Fruit fly (Drosophila melanogaster) whole organism, embryonic: ENCODE data around the gene CG7970.

Experiments used
- CG10959 ChIP-seq: fragments of 200-800 bp; sonication (Bioruptor generic); IDR thresholded peaks from 2 replicates; pipeline ENCODE4 v1.3.6; 2022; ENCODE audit warnings: missing biosample characterization, missing genetic modification characterization
- CG12299 ChIP-seq: fragments of 200-800 bp; sonication (Bioruptor generic); optimal IDR thresholded peaks from 2 replicates; lab custom pipeline; 2018; ENCODE audit warnings: missing biosample characterization, mild to moderate bottlenecking, missing genetic modification characterization
- CG12391 ChIP-seq: fragments of 200-800 bp; sonication (Bioruptor generic); optimal IDR thresholded peaks from 3 replicates; lab custom pipeline; 2018; ENCODE audit warnings: missing biosample characterization, mild to moderate bottlenecking, missing genetic modification characterization, moderate library complexity
- CG13123 ChIP-seq: fragments of 200-800 bp; sonication (Bioruptor generic); optimal IDR thresholded peaks from 2 replicates; lab custom pipeline; 2016; ENCODE audit warnings: missing biosample characterization, missing genetic modification characterization
- CG14014 ChIP-seq: fragments of 200-800 bp; sonication (Bioruptor generic); IDR thresholded peaks from 2 replicates; pipeline ENCODE4 v1.3.6; 2022; ENCODE audit warnings: missing biosample characterization, missing genetic modification characterization
- CG14050 ChIP-seq: fragments of 200-800 bp; sonication (Bioruptor generic); IDR thresholded peaks from 3 replicates; pipeline ENCODE4 v1.3.6; 2022; ENCODE audit warnings: missing biosample characterization, missing genetic modification characterization
- CG14441 ChIP-seq: fragments of 200-800 bp; sonication (Bioruptor generic); IDR thresholded peaks from 2 replicates; pipeline ENCODE4 v1.3.6; 2022; ENCODE audit warnings: missing biosample characterization, missing genetic modification characterization
- CG1529 ChIP-seq: fragments of 200-800 bp; sonication (Bioruptor generic); optimal IDR thresholded peaks from 3 replicates; lab custom pipeline; 2018; ENCODE audit warnings: missing biosample characterization, missing genetic modification characterization
- CG30431 ChIP-seq: fragments of 200-800 bp; sonication (Bioruptor generic); optimal IDR thresholded peaks from 2 replicates; lab custom pipeline; 2017; ENCODE audit warnings: missing biosample characterization, missing genetic modification characterization
- CG34422 ChIP-seq: fragments of 200-800 bp; sonication (Bioruptor generic); IDR thresholded peaks from 3 replicates; pipeline ENCODE4 v1.3.6; 2022; ENCODE audit warnings: missing biosample characterization, missing genetic modification characterization
- CG4282 ChIP-seq: fragments of 200-800 bp; sonication (Bioruptor generic); optimal IDR thresholded peaks from 2 replicates; lab custom pipeline; 2016; ENCODE audit warnings: missing biosample characterization, missing genetic modification characterization
- CG4360 ChIP-seq: fragments of 200-800 bp; sonication (Bioruptor generic); IDR thresholded peaks from 2 replicates; pipeline ENCODE4 v1.3.6; 2022; ENCODE audit warnings: missing biosample characterization, missing genetic modification characterization
- CG4854 ChIP-seq: fragments of 200-800 bp; sonication (Bioruptor generic); optimal IDR thresholded peaks from 2 replicates; lab custom pipeline; 2016; ENCODE audit warnings: missing biosample characterization, missing genetic modification characterization, inconsistent platforms
- CG5245 ChIP-seq: fragments of 200-800 bp; sonication (Bioruptor generic); optimal IDR thresholded peaks from 3 replicates; lab custom pipeline; 2016; ENCODE audit warnings: missing biosample characterization, missing genetic modification characterization
- CG6175 ChIP-seq: fragments of 200-800 bp; sonication (Bioruptor generic); IDR thresholded peaks from 3 replicates; pipeline ENCODE4 v1.3.6; 2022; ENCODE audit warnings: missing biosample characterization, missing genetic modification characterization
- CG7357 ChIP-seq: fragments of 200-800 bp; sonication (Bioruptor generic); IDR thresholded peaks from 3 replicates; pipeline ENCODE4 v1.3.6; 2022; ENCODE audit warnings: missing biosample characterization, missing genetic modification characterization
- CG7372 ChIP-seq: fragments of 200-800 bp; sonication (Bioruptor generic); IDR thresholded peaks from 2 replicates; pipeline ENCODE4 v1.3.6; 2022; ENCODE audit warnings: missing biosample characterization, missing genetic modification characterization
- CG7745 ChIP-seq: fragments of 200-800 bp; sonication (Bioruptor generic); optimal IDR thresholded peaks from 2 replicates; lab custom pipeline; 2018; ENCODE audit warnings: missing biosample characterization, mild to moderate bottlenecking, missing genetic modification characterization, moderate library complexity
- Camta ChIP-seq: fragments of 200-800 bp; sonication (Bioruptor generic); optimal IDR thresholded peaks from 2 replicates; lab custom pipeline; 2016; ENCODE audit warnings: missing biosample characterization, missing genetic modification characterization
- Drgx ChIP-seq: fragments of 200-800 bp; sonication (Bioruptor generic); IDR thresholded peaks from 2 replicates; pipeline ENCODE4 v1.3.6; 2022; ENCODE audit warnings: missing biosample characterization, missing genetic modification characterization
- Hey ChIP-seq: fragments of 200-800 bp; sonication (Bioruptor generic); optimal IDR thresholded peaks from 3 replicates; lab custom pipeline; 2018; ENCODE audit warnings: missing biosample characterization, mild to moderate bottlenecking, missing genetic modification characterization
- HmgD ChIP-seq: fragments of 200-800 bp; sonication (Bioruptor generic); optimal IDR thresholded peaks from 3 replicates; lab custom pipeline; 2016; ENCODE audit warnings: missing biosample characterization, missing genetic modification characterization
- Hmx ChIP-seq: fragments of 200-800 bp; sonication (Bioruptor generic); optimal IDR thresholded peaks from 2 replicates; lab custom pipeline; 2016; ENCODE audit warnings: missing biosample characterization, missing genetic modification characterization
- Oli ChIP-seq: fragments of 200-800 bp; sonication (Bioruptor generic); optimal IDR thresholded peaks from 2 replicates; lab custom pipeline; 2018; ENCODE audit warnings: missing biosample characterization, mild to moderate bottlenecking, missing genetic modification characterization, moderate library complexity
- Poxn ChIP-seq: fragments of 200-800 bp; sonication (Bioruptor generic); IDR thresholded peaks from 2 replicates; pipeline ENCODE4 v1.3.6; 2022; ENCODE audit warnings: missing biosample characterization, missing genetic modification characterization
- Rx ChIP-seq: fragments of 200-800 bp; sonication (Bioruptor generic); IDR thresholded peaks from 2 replicates; pipeline ENCODE4 v1.3.6; 2022; ENCODE audit warnings: missing biosample characterization, missing genetic modification characterization
- Side ChIP-seq: fragments of 200-800 bp; sonication (Bioruptor generic); optimal IDR thresholded peaks from 2 replicates; lab custom pipeline; 2016; ENCODE audit warnings: missing biosample characterization, missing genetic modification characterization
- Sox100B ChIP-seq: fragments of 200-800 bp; sonication (Bioruptor generic); optimal IDR thresholded peaks from 3 replicates; lab custom pipeline; 2018; ENCODE audit warnings: missing biosample characterization, mild to moderate bottlenecking, missing genetic modification characterization
- Sry-δ ChIP-seq: fragments of 200-800 bp; sonication (Bioruptor generic); optimal IDR thresholded peaks from 2 replicates; lab custom pipeline; 2016; ENCODE audit warnings: missing biosample characterization, missing genetic modification characterization
- Stat92E ChIP-seq, 3 experiments: fragments of >200 bp in 2 of 3; fragments of 200-800 bp in 1 of 3; sonication (Bioruptor generic) in 1 of 3; optimal IDR thresholded peaks; 2 replicates each; lab custom pipeline; 2017 to 2019; ENCODE audit warnings: missing biosample characterization in 3 of 3, missing genetic modification characterization in 3 of 3, mild to moderate bottlenecking in 1 of 3, moderate library complexity in 1 of 3
- Vsx1 ChIP-seq: fragments of 200-800 bp; sonication (Bioruptor generic); optimal IDR thresholded peaks from 2 replicates; lab custom pipeline; 2017; ENCODE audit warnings: missing biosample characterization, mild to moderate bottlenecking, missing genetic modification characterization, missing genetic modification reagents
- ap ChIP-seq: fragments of 200-800 bp; sonication (Bioruptor generic); IDR thresholded peaks from 2 replicates; pipeline ENCODE4 v1.3.6; 2022; ENCODE audit warnings: missing biosample characterization, missing genetic modification characterization
- bcd ChIP-seq: fragments of 200-800 bp; sonication (Bioruptor generic); optimal IDR thresholded peaks from 2 replicates; lab custom pipeline; 2017; ENCODE audit warnings: missing biosample characterization, mild to moderate bottlenecking, missing genetic modification characterization
- croc ChIP-seq: fragments of 200-800 bp; sonication (Bioruptor generic); conservative IDR thresholded peaks from 3 replicates; pipeline ENCODE4 v1.3.6; 2022; ENCODE audit warnings: missing biosample characterization, missing genetic modification characterization
- disco-r ChIP-seq: fragments of 200-800 bp; sonication (Bioruptor generic); optimal IDR thresholded peaks from 2 replicates; lab custom pipeline; 2016; ENCODE audit warnings: missing biosample characterization, missing genetic modification characterization
- eve ChIP-seq, 2 experiments: fragments of >200 bp; optimal IDR thresholded peaks; 2 replicates each; lab custom pipeline; 2017; ENCODE audit warnings: missing biosample characterization in 2 of 2, missing genetic modification characterization in 2 of 2
- fru ChIP-seq: fragments of >200 bp; optimal IDR thresholded peaks from 2 replicates; lab custom pipeline; 2017
- fu2 ChIP-seq: fragments of 200-800 bp; sonication (Bioruptor generic); optimal IDR thresholded peaks from 2 replicates; lab custom pipeline; 2016; ENCODE audit warnings: missing biosample characterization, missing genetic modification characterization
- gcm2 ChIP-seq: fragments of 200-800 bp; sonication (Bioruptor generic); optimal IDR thresholded peaks from 2 replicates; lab custom pipeline; 2016; ENCODE audit warnings: missing biosample characterization, missing genetic modification characterization
- kni ChIP-seq: fragments of 200-800 bp; sonication (Bioruptor generic); optimal IDR thresholded peaks from 3 replicates; lab custom pipeline; 2017; ENCODE audit warnings: mild to moderate bottlenecking, missing biosample characterization, missing genetic modification reagents, missing genetic modification characterization
- lmd ChIP-seq: fragments of 200-800 bp; sonication (Bioruptor generic); IDR thresholded peaks from 2 replicates; pipeline ENCODE4 v1.3.6; 2022; ENCODE audit warnings: missing biosample characterization, missing genetic modification characterization
- nau ChIP-seq: fragments of 200-800 bp; sonication (Bioruptor generic); optimal IDR thresholded peaks from 3 replicates; lab custom pipeline; 2017; ENCODE audit warnings: missing biosample characterization, mild to moderate bottlenecking, missing genetic modification characterization, missing genetic modification reagents
- nmo ChIP-seq: fragments of 200-800 bp; sonication (Bioruptor generic); optimal IDR thresholded peaks from 2 replicates; lab custom pipeline; 2018; ENCODE audit warnings: missing biosample characterization, mild to moderate bottlenecking, missing genetic modification characterization, moderate library complexity
- odd ChIP-seq: fragments of 200-800 bp; sonication (Bioruptor generic); optimal IDR thresholded peaks from 2 replicates; lab custom pipeline; 2017; ENCODE audit warnings: missing biosample characterization, mild to moderate bottlenecking, missing genetic modification characterization
- sd ChIP-seq: fragments of 200-800 bp; sonication (Bioruptor generic); optimal IDR thresholded peaks from 3 replicates; lab custom pipeline; 2018; ENCODE audit warnings: missing biosample characterization, mild to moderate bottlenecking, missing genetic modification characterization, moderate library complexity
- sens ChIP-seq: fragments of 200-800 bp; sonication (Bioruptor generic); peaks from one replicate; lab custom pipeline; 2016; ENCODE audit warnings: missing biosample characterization, missing genetic modification characterization
- sim ChIP-seq: fragments of 200-800 bp; sonication (Bioruptor generic); IDR thresholded peaks from 2 replicates; pipeline ENCODE4 v1.3.6; 2022; ENCODE audit warnings: missing biosample characterization, missing genetic modification characterization
- sna ChIP-seq: fragments of 200-800 bp; sonication (Bioruptor generic); IDR thresholded peaks from 2 replicates; pipeline ENCODE4 v1.3.6; 2022; ENCODE audit warnings: missing biosample characterization, missing genetic modification characterization; ENCODE audit not compliant: partially characterized antibody
- sr ChIP-seq: fragments of 200-800 bp; sonication (Bioruptor generic); IDR thresholded peaks from 3 replicates; pipeline ENCODE4 v1.3.6; 2022; ENCODE audit warnings: missing biosample characterization, missing genetic modification characterization
- tap ChIP-seq: fragments of 200-800 bp; optimal IDR thresholded peaks from 3 replicates; lab custom pipeline; 2019; ENCODE audit warnings: missing biosample characterization, mild to moderate bottlenecking, missing genetic modification characterization, moderate library complexity
- tll ChIP-seq, 2 experiments: fragments of 200-800 bp in 1 of 2; fragments of >200 bp in 1 of 2; sonication (Bioruptor generic) in 1 of 2; optimal IDR thresholded peaks; 2 replicates each; lab custom pipeline; 2017 to 2019; ENCODE audit warnings: missing biosample characterization in 2 of 2, missing genetic modification characterization in 2 of 2, mild to moderate bottlenecking in 1 of 2, moderate library complexity in 1 of 2
- vnd ChIP-seq: fragments of 200-800 bp; sonication (Bioruptor generic); IDR thresholded peaks from 3 replicates; pipeline ENCODE4 v1.3.6; 2022; ENCODE audit warnings: missing biosample characterization, missing genetic modification characterization; ENCODE audit not compliant: partially characterized antibody

CG7970 gene

dm6 chr3L:1647276-1647919 lies 5.2 kb upstream of the CG7970 start, which contains the start of the genes CG17249 and Bro (continued):
- TF ChIP-seq Side = peak; percentile 24
- TF ChIP-seq Rx (GFP tag; lab: Robert Waterston, UW) = no peak
- TF ChIP-seq CG13123 (GFP tag; lab: Kevin White, UChicago) = no peak
- peak; percentile 12 for TF ChIP-seq gcm2 (GFP tag; lab: Kevin White, UChicago)
- TF ChIP-seq CG6175 (GFP tag; lab: Robert Waterston, UW) = no peak
- no peak for TF ChIP-seq lmd
- TF ChIP-seq CG14441 (GFP tag; lab: Robert Waterston, UW) = no peak
- TF ChIP-seq CG14014 = no peak
- no peak for TF ChIP-seq Stat92E (GFP tag; optimal IDR thresholded peaks at IDR 0.05; lab: Kevin White, UChicago)
- no peak for TF ChIP-seq sd (tag; lab: Kevin White, UChicago)
- no peak for TF ChIP-seq fru (lab: Kevin White, UChicago)
- TF ChIP-seq disco-r = no peak
- TF ChIP-seq vnd (GFP tag; lab: Robert Waterston, UW) = 0 out of 3 replicates have a peak, but pooled peaks have one; percentile 10
- no peak for TF ChIP-seq Hey
- peak; percentile 31 for TF ChIP-seq nmo (GFP tag; lab: Kevin White, UChicago)
- no peak for TF ChIP-seq Drgx
- no peak for TF ChIP-seq Hmx (GFP tag; lab: Kevin White, UChicago)
- no peak for TF ChIP-seq Poxn (GFP tag; lab: Robert Waterston, UW)
- TF ChIP-seq sim (GFP tag; lab: Robert Waterston, UW) = no peak
- no peak for TF ChIP-seq bcd (GFP tag; lab: Kevin White, UChicago)
- TF ChIP-seq odd (GFP tag; lab: Kevin White, UChicago) = no peak
- TF ChIP-seq CG7357 (GFP tag; lab: Robert Waterston, UW) = no peak
- TF ChIP-seq CG12391 (tag; lab: Kevin White, UChicago) = peak; percentile 19
- no peak for TF ChIP-seq Camta (GFP tag; lab: Kevin White, UChicago)
- peak; percentile 30 for TF ChIP-seq HmgD (GFP tag; lab: Kevin White, UChicago)
- TF ChIP-seq Sry-δ (GFP tag; lab: Kevin White, UChicago) = peak; percentile 37
- no peak for TF ChIP-seq CG5245 (GFP tag; lab: Kevin White, UChicago)
- TF ChIP-seq sna = no peak
- no peak for TF ChIP-seq eve (GFP tag; optimal IDR thresholded peaks at IDR 0.05; lab: Kevin White, UChicago)
- peak; percentile 55 for TF ChIP-seq sens (GFP tag; lab: Kevin White, UChicago)
- no peak for TF ChIP-seq Sox100B
- TF ChIP-seq CG34422 (GFP tag; lab: Robert Waterston, UW) = peak; percentile 49; the same call in 1 of the 3 replicates
- TF ChIP-seq CG4854 = peak; percentile 94
- TF ChIP-seq croc (GFP tag; lab: Robert Waterston, UW) = no peak
- TF ChIP-seq ap (GFP tag; lab: Robert Waterston, UW) = no peak
- peak; percentile 63 for TF ChIP-seq CG4282 (GFP tag; lab: Kevin White, UChicago)
- TF ChIP-seq CG10959 (GFP tag; lab: Robert Waterston, UW) = no peak
- TF ChIP-seq nau = no peak
- TF ChIP-seq sr (GFP tag; lab: Robert Waterston, UW) = no peak
- no peak for TF ChIP-seq tap
- no peak for TF ChIP-seq Oli (tag; lab: Kevin White, UChicago)
- TF ChIP-seq CG1529 (GFP tag; lab: Kevin White, UChicago) = no peak
- TF ChIP-seq tll (GFP tag; optimal IDR thresholded peaks at IDR 0.05; lab: Kevin White, UChicago) = no peak
- no peak for TF ChIP-seq kni
- no peak for TF ChIP-seq CG7745 (tag; lab: Kevin White, UChicago)
- TF ChIP-seq CG14050 (GFP tag; lab: Robert Waterston, UW) = no peak
- TF ChIP-seq CG4360 (GFP tag; lab: Robert Waterston, UW) = no peak
- TF ChIP-seq fu2 = peak; percentile 23
- no peak for TF ChIP-seq CG12299 (tag; lab: Kevin White, UChicago)
- TF ChIP-seq CG7372 (GFP tag; lab: Robert Waterston, UW) = no peak
- TF ChIP-seq CG30431 = no peak
- no peak for TF ChIP-seq Vsx1
